Worm (Caenorhabditis elegans) whole organism, late embryonic: Measurements from ENCODE around the gene sel-1.

Experiments used
- K09A11.1 ChIP-seq: sonication (generic microtip); optimal IDR thresholded peaks from 2 replicates; lab custom pipeline; 2017; ENCODE audit warnings: antibody characterized with exemption, mild to moderate bottlenecking, missing genetic modification characterization, missing compliant biosample characterization; ENCODE audit not compliant: insufficient read depth
- ceh-9 ChIP-seq: sonication (generic microtip); optimal IDR thresholded peaks from 2 replicates; lab custom pipeline; 2016; ENCODE audit warnings: mild to moderate bottlenecking, missing genetic modification characterization, inconsistent platforms, missing compliant biosample characterization
- fkh-6 ChIP-seq: sonication (generic microtip); optimal IDR thresholded peaks from 2 replicates; lab custom pipeline; 2016; ENCODE audit warnings: missing genetic modification characterization, missing compliant biosample characterization
- nhr-232 ChIP-seq: sonication (generic microtip); optimal IDR thresholded peaks from 2 replicates; lab custom pipeline; 2016; ENCODE audit warnings: missing genetic modification characterization, missing compliant biosample characterization

DNA sequence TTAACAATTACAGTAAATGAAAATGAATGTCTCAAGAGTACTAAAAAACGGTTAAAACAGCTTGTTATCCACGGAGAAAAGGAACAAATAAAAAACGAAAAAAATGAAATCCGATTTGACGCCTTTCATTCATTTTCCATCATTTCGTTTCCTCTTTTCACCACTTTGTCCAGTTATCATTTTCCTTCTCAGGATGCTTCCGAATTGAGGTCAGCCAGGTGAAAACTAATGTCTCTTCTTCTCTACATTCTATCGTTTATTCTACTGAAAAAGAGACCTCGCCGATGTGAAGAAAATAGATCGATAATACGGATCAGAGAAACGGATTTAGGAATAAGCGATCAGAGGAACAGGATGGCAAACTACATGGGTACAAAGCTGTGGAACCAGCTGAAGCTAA is 34.4 kb upstream of the sel-1 start:
- no peak for TF ChIP-seq ceh-9 (tag; lab: Kevin White, UChicago)
- no peak for TF ChIP-seq K09A11.1 (tag; lab: Kevin White, UChicago)
- TF ChIP-seq nhr-232 (tag; lab: Kevin White, UChicago), result no peak
- TF ChIP-seq fkh-6 (tag; lab: Kevin White, UChicago), result no peak
